Fruit fly (Drosophila melanogaster): ENCODE measurements around the gene Rpt2.

Gene Rpt2

DNA sequence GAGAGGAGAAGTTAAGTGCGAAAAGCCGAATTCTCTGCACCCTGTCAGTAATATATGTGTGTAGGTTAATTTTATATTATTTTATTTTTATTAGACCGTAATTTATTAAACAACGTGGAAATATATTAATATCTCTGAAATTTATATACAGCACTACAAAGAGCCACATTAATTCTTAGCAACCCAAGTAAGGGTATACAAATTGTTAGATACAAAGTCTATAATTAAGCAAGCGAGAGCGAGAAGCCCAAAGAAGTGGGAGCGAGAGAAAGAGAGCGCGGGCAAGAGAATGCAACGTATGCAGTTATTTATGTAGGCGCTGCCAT lies 44.3 kb downstream of the Rpt2 start (continued):
- TF ChIP-seq Ets21C (GFP tag; optimal IDR thresholded peaks at IDR 0.05) (peak; percentile 65), svp (GFP tag) (peak; percentile 94), Blimp-1 (GFP tag; optimal IDR thresholded peaks at IDR 0.05) (peak; percentile 81), CG8319 (GFP tag; optimal IDR thresholded peaks at IDR 0.05) (peak; percentile 78), fd59A (GFP tag; optimal IDR thresholded peaks at IDR 0.05) (peak; percentile 85), Ets96B (tag; optimal IDR thresholded peaks at IDR 0.05) (peak; percentile 94), spab (GFP tag; optimal IDR thresholded peaks at IDR 0.05) (peak; percentile 92), esn (GFP tag; optimal IDR thresholded peaks at IDR 0.05) (peak; percentile 91), CG8119 (GFP tag; IDR thresholded peaks at IDR 0.05) (peak; percentile 98), Gug (GFP tag; IDR thresholded peaks at IDR 0.05) (peak; percentile 97), CG6163 (GFP tag; IDR thresholded peaks at IDR 0.05) (peak; percentile 98), Eip78C (GFP tag) (peak; percentile 98), CG11902 (GFP tag; optimal IDR thresholded peaks at IDR 0.05) (peak; percentile 75), CG6276 (GFP tag; optimal IDR thresholded peaks at IDR 0.05) (peak; percentile 96), ss (GFP tag; optimal IDR thresholded peaks at IDR 0.05) (peak; percentile 88 to 94), CG7368 (GFP tag; optimal IDR thresholded peaks at IDR 0.05) (peak; percentile 87), CG9139 (GFP tag; optimal IDR thresholded peaks at IDR 0.05) (peak; percentile 92), Met (GFP tag; optimal IDR thresholded peaks at IDR 0.05) (peak; percentile 89), CG16779 (tag; optimal IDR thresholded peaks at IDR 0.05) (peak; percentile 90), Sox14 (GFP tag; optimal IDR thresholded peaks at IDR 0.05) (peak; percentile 88), Eip75B (GFP tag; optimal IDR thresholded peaks at IDR 0.05) (peak; percentile 89), cyc (GFP tag; optimal IDR thresholded peaks at IDR 0.05) (peak; percentile 90), Hr39 (GFP tag; optimal IDR thresholded peaks at IDR 0.05) (peak; percentile 76), vri (GFP tag; optimal IDR thresholded peaks at IDR 0.05) (peak; percentile 67), net (GFP tag; optimal IDR thresholded peaks at IDR 0.05) (peak; percentile 90), Hr38 (GFP tag; optimal IDR thresholded peaks at IDR 0.05) (no peak), fkh (GFP tag; optimal IDR thresholded peaks at IDR 0.05) (peak; percentile 46), dsx (GFP tag; optimal IDR thresholded peaks at IDR 0.05; ENCODE audit: poor library complexity, severe bottlenecking) (peak; percentile 100)

DNA sequence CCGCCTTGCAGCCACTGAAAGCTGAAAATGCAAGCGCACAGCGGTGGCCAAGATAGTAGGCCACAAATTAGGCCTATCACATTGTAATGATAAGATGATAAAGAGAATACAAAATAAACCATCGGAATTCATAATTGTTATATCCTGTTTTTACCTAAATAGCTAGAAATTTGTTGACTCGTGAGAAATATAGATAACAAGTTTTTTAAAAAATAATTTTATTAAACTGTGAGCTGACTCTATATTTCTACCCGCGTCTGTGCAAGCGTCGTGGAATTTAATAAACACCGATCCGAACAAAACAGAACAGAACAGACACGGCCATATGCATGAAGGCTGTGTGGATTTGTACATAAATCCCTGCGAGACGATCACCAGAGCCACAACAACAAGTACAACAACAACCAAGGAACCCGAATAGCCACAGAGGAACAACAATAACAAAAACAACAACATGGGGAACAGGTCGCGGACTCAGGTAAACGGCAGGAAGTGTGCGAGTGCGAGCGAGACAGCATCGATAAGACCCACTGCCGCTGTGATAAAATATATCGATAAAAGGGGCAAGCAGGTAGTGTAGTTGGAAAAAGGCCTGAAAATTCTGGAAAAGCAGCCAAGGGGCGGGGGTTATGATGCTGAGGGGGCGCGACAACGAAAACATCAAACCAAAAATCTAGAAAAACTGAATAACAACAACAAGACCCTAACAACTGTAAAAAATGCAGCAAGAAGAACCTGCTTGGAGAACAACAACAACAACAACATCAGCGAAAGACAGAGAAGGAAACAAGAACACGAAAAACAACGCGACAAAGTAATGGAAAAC lies 44.9 kb downstream of the Rpt2 start:
- TF ChIP-seq pdm3 (GFP tag; optimal IDR thresholded peaks at IDR 0.05): peak; percentile 93
- TF ChIP-seq CG34406 (GFP tag; optimal IDR thresholded peaks at IDR 0.05): peak; percentile 95
- TF ChIP-seq CG7368 (GFP tag; optimal IDR thresholded peaks at IDR 0.05): peak; percentile 90
- peak; percentile 98 for TF ChIP-seq topi (GFP tag; optimal IDR thresholded peaks at IDR 0.05)
- TF ChIP-seq Ets21C (GFP tag; optimal IDR thresholded peaks at IDR 0.05): peak; percentile 94
- TF ChIP-seq cyc (GFP tag; optimal IDR thresholded peaks at IDR 0.05): peak; percentile 94
- peak; percentile 96 for TF ChIP-seq Sox14 (GFP tag; optimal IDR thresholded peaks at IDR 0.05)
- no peak for TF ChIP-seq Hr38 (GFP tag; optimal IDR thresholded peaks at IDR 0.05)
- peak; percentile 95 for TF ChIP-seq CG8632 (GFP tag; optimal IDR thresholded peaks at IDR 0.05)
- peak; percentile 88 for TF ChIP-seq CG16779 (tag; optimal IDR thresholded peaks at IDR 0.05)
- peak; percentile 98 for TF ChIP-seq esn (GFP tag; optimal IDR thresholded peaks at IDR 0.05)
- peak; percentile 91 for TF ChIP-seq Sox15 (GFP tag; optimal IDR thresholded peaks at IDR 0.05)
- TF ChIP-seq fkh (GFP tag; optimal IDR thresholded peaks at IDR 0.05): peak; percentile 24
- peak; percentile 83 for TF ChIP-seq CG11902 (GFP tag; optimal IDR thresholded peaks at IDR 0.05)
- peak; percentile 97 for TF ChIP-seq CG3032 (tag; optimal IDR thresholded peaks at IDR 0.05)
- TF ChIP-seq CG3919 (GFP tag; optimal IDR thresholded peaks at IDR 0.05): peak; percentile 95
- peak; percentile 94 for TF ChIP-seq CG8119 (GFP tag; IDR thresholded peaks at IDR 0.05)
- TF ChIP-seq CG8319 (GFP tag; optimal IDR thresholded peaks at IDR 0.05): peak; percentile 87
- peak; percentile 95 for TF ChIP-seq CG6792 (GFP tag; optimal IDR thresholded peaks at IDR 0.05)
- TF ChIP-seq Hr39 (GFP tag; optimal IDR thresholded peaks at IDR 0.05): peak; percentile 96
- TF ChIP-seq Met (GFP tag; optimal IDR thresholded peaks at IDR 0.05): peak; percentile 97
- peak; percentile 92 for TF ChIP-seq CG11762 (GFP tag; optimal IDR thresholded peaks at IDR 0.05; ENCODE audit: insufficient read depth)
- TF ChIP-seq net (GFP tag; optimal IDR thresholded peaks at IDR 0.05): peak; percentile 93
- peak; percentile 97 for TF ChIP-seq Smox (GFP tag; optimal IDR thresholded peaks at IDR 0.05)
- TF ChIP-seq acj6 (GFP tag; optimal IDR thresholded peaks at IDR 0.05): peak; percentile 96
- TF ChIP-seq CG4318 (GFP tag; optimal IDR thresholded peaks at IDR 0.05): peak; percentile 79
- peak; percentile 95 to 96 for TF ChIP-seq ss (GFP tag; optimal IDR thresholded peaks at IDR 0.05)
- TF ChIP-seq spab (GFP tag; optimal IDR thresholded peaks at IDR 0.05): peak; percentile 95
- TF ChIP-seq svp (GFP tag): peak; percentile 99
- peak; percentile 99 for TF ChIP-seq Eip78C (GFP tag)
- TF ChIP-seq dsx (GFP tag; optimal IDR thresholded peaks at IDR 0.05; ENCODE audit: poor library complexity, severe bottlenecking): peak; percentile 94
- peak; percentile 94 for TF ChIP-seq CG10631 (GFP tag; optimal IDR thresholded peaks at IDR 0.05)
- TF ChIP-seq CG10669 (GFP tag; optimal IDR thresholded peaks at IDR 0.05): peak; percentile 95
- TF ChIP-seq CG9139 (GFP tag; optimal IDR thresholded peaks at IDR 0.05): peak; percentile 92
- TF ChIP-seq CG1621 (tag; optimal IDR thresholded peaks at IDR 0.05): peak; percentile 93
- peak; percentile 79 to 91 for TF ChIP-seq salr (GFP tag; optimal IDR thresholded peaks at IDR 0.05)
- peak; percentile 95 for TF ChIP-seq Eip93F (GFP tag; optimal IDR thresholded peaks at IDR 0.05)
